Fruit fly (Drosophila melanogaster): Measurements from ENCODE around the gene CG7031.

dm6 chr3R:22839257-22839656 lies 35.2 kb downstream of the CG7031 start:
- TF ChIP-seq row (GFP tag; IDR thresholded peaks at IDR 0.05) (no peak), CG8944 (GFP tag; optimal IDR thresholded peaks at IDR 0.05) (no peak), psq (GFP tag; optimal IDR thresholded peaks at IDR 0.05) (no peak), CG33557 (GFP tag; optimal IDR thresholded peaks at IDR 0.05) (no peak), lilli (GFP tag; optimal IDR thresholded peaks at IDR 0.05) (no peak), lmd (GFP tag; IDR thresholded peaks at IDR 0.05) (no peak)
